Fruit fly (Drosophila melanogaster): Measurements from ENCODE around the gene ome.
A peak's percentile ranks its signal among the peaks of the same experiment; 100 is the strongest.

The ome gene

DNA sequence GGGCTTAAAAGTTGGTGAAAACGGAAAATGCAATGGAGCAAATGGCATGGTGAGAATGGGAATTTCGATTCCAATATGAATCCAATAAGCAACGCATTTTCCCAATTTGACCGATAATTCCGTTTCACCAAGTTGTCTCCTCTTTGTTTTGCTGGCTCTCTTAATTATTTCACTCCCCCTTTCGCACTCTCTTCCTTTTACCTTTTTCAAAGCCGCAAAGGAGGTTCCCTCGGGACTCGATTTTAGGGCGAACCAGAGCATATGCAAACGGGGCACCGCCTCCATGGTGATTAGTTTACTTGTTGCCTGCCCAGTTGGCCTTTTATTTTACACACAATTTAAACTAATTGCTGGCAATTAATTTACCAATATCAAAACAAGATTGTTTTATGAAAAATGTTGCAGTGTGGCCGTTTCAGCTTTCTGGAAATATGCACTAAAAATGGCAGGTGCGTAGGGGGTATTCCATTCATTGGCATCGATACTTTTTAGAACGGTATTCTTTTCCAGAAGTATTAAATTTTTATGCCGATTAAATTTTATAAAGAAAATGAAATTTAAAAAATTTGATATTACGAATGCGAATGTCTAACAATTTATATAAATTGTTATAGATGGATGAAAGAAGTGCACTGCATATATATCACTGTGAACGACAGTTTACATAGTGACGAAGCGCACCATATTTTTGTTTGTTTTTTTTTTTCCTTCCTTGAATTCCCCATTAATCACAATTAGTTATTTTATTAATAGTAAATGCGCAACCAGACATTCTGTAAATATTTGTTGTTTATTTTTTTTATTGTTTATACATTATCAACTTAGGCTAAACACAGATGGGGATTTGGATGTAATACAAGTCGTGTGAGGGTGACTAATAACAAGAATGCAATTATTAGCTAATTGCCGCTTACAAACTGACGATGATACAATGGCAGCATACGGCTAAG, 103.3 kb downstream of the ome start, which contains the start of gene mop (continued):
- TF ChIP-seq CG11398 (GFP tag; optimal IDR thresholded peaks at IDR 0.05) (no peak), Vsx1 (GFP tag; optimal IDR thresholded peaks at IDR 0.05) (no peak), eyg (GFP tag; optimal IDR thresholded peaks at IDR 0.05) (no peak), ken (GFP tag; IDR thresholded peaks at IDR 0.05) (0 out of 3 replicates have a peak, but pooled peaks have one; percentile 45), zfh2 (GFP tag; optimal IDR thresholded peaks at IDR 0.05) (no peak), CG14860 (GFP tag; IDR thresholded peaks at IDR 0.05; ENCODE audit: partially characterized antibody) (peak; percentile 21; the same call in 1 of the 3 replicates), CG4282 (GFP tag; optimal IDR thresholded peaks at IDR 0.05) (no peak), CG34376 (GFP tag; optimal IDR thresholded peaks at IDR 0.05) (no peak), Hmr (GFP tag; optimal IDR thresholded peaks at IDR 0.05) (no peak), so (GFP tag; IDR thresholded peaks at IDR 0.05) (no peak), bowl (GFP tag; IDR thresholded peaks at IDR 0.05) (no peak), ind (GFP tag; optimal IDR thresholded peaks at IDR 0.05) (no peak), org-1 (GFP tag; optimal IDR thresholded peaks at IDR 0.05) (no peak), CG30020 (tag; optimal IDR thresholded peaks at IDR 0.05) (no peak), chif (GFP tag; optimal IDR thresholded peaks at IDR 0.05) (no peak), dati (GFP tag; IDR thresholded peaks at IDR 0.05) (no peak), CG1529 (GFP tag; optimal IDR thresholded peaks at IDR 0.05) (no peak), CG7556 (GFP tag; optimal IDR thresholded peaks at IDR 0.05) (no peak), mld (GFP tag; IDR thresholded peaks at IDR 0.05; ENCODE audit: partially characterized antibody) (no peak), CG3163 (GFP tag; optimal IDR thresholded peaks at IDR 0.05) (peak; percentile 97), pfk (GFP tag; optimal IDR thresholded peaks at IDR 0.05) (no peak), Ssrp (tag; optimal IDR thresholded peaks at IDR 0.05) (peak; percentile 32), Opbp (GFP tag; IDR thresholded peaks at IDR 0.05; ENCODE audit: partially characterized antibody) (no peak), crc (GFP tag; optimal IDR thresholded peaks at IDR 0.05) (no peak), CG18764 (GFP tag; optimal IDR thresholded peaks at IDR 0.05) (peak; percentile 1), sug (tag; optimal IDR thresholded peaks at IDR 0.05) (no peak), CG7786 (GFP tag; optimal IDR thresholded peaks at IDR 0.05) (no peak), bigmax (GFP tag; optimal IDR thresholded peaks at IDR 0.05) (no peak), Dip2 (GFP tag; IDR thresholded peaks at IDR 0.05) (no peak), fd3F (GFP tag; optimal IDR thresholded peaks at IDR 0.05) (peak; percentile 8), CG10321 (GFP tag; IDR thresholded peaks at IDR 0.05) (no peak), Usf (GFP tag; optimal IDR thresholded peaks at IDR 0.05) (no peak), bsh (GFP tag; optimal IDR thresholded peaks at IDR 0.05) (no peak), gro (GFP tag; optimal IDR thresholded peaks at IDR 0.05) (no peak), CG2199 (GFP tag; IDR thresholded peaks at IDR 0.05) (no peak), chn (GFP tag; optimal IDR thresholded peaks at IDR 0.05) (no peak), ewg (GFP tag; optimal IDR thresholded peaks at IDR 0.05) (no peak), Ptx1 (GFP tag; IDR thresholded peaks at IDR 0.05) (peak; percentile 53), Dll (GFP tag; IDR thresholded peaks at IDR 0.05; ENCODE audit: partially characterized antibody) (peak; percentile 74; the same call in 3 of the 4 replicates), pho (GFP tag; optimal IDR thresholded peaks at IDR 0.05) (no peak), unpg (GFP tag; optimal IDR thresholded peaks at IDR 0.05) (no peak), tin (GFP tag; optimal IDR thresholded peaks at IDR 0.05) (peak; percentile 45), Dip3 (GFP tag; optimal IDR thresholded peaks at IDR 0.05) (no peak), kay (GFP tag; optimal IDR thresholded peaks at IDR 0.05) (no peak), phol (tag; optimal IDR thresholded peaks at IDR 0.05) (peak; percentile 71), bab2 (GFP tag; optimal IDR thresholded peaks at IDR 0.05) (no peak), luna (GFP tag; optimal IDR thresholded peaks at IDR 0.05) (no peak), HHEX (GFP tag; optimal IDR thresholded peaks at IDR 0.05) (no peak), odd (GFP tag; optimal IDR thresholded peaks at IDR 0.05) (no peak)

All from whole organism, embryonic.